Worm (Caenorhabditis elegans) whole organism, L3 larva: Measurements from ENCODE around the gene pen-2.

Source experiments
- R02D3.7 ChIP-seq: fragments of 150-350 bp; optimal IDR thresholded peaks from 2 replicates; lab custom pipeline; 2014; ENCODE audit warnings: missing biosample characterization, missing genetic modification characterization
- ceh-16 ChIP-seq: sonication (generic microtip); optimal IDR thresholded peaks from 2 replicates; lab custom pipeline; 2017; ENCODE audit warnings: missing biosample characterization, missing genetic modification characterization
- ceh-28 ChIP-seq: fragments of 150-350 bp; optimal IDR thresholded peaks from 2 replicates; lab custom pipeline; 2014; ENCODE audit warnings: missing biosample characterization, missing genetic modification reagents, missing genetic modification characterization
- ceh-82 ChIP-seq: fragments of 150-350 bp; optimal IDR thresholded peaks from 2 replicates; lab custom pipeline; 2014; ENCODE audit warnings: missing biosample characterization, missing genetic modification characterization
- elt-2 ChIP-seq: sonication (generic microtip); optimal IDR thresholded peaks from 2 replicates; lab custom pipeline; 2016; ENCODE audit warnings: missing genetic modification reagents, mild to moderate bottlenecking, missing genetic modification characterization, missing compliant biosample characterization
- eor-1 ChIP-seq, 2 experiments: fragments of 150-350 bp; optimal IDR thresholded peaks; 2 replicates each; lab custom pipeline; 2014 to 2018; ENCODE audit warnings: missing biosample characterization in 2 of 2, missing genetic modification characterization in 2 of 2
- fos-1 ChIP-seq: fragments of 150-350 bp; optimal IDR thresholded peaks from 2 replicates; lab custom pipeline; 2014; ENCODE audit warnings: missing biosample characterization, missing genetic modification characterization
- hmg-11 ChIP-seq: sonication (generic microtip); optimal IDR thresholded peaks from 2 replicates; lab custom pipeline; 2016; ENCODE audit warnings: missing genetic modification characterization, missing compliant biosample characterization
- lin-15B ChIP-seq: fragments of 150-350 bp; optimal IDR thresholded peaks from 2 replicates; lab custom pipeline; 2014; ENCODE audit warnings: missing biosample characterization, missing genetic modification characterization
- lin-39 ChIP-seq: fragments of 150-350 bp; optimal IDR thresholded peaks from 2 replicates; lab custom pipeline; 2018; ENCODE audit warnings: missing biosample characterization, missing genetic modification reagents, missing genetic modification characterization
- lsy-12 ChIP-seq: sonication (generic microtip); optimal IDR thresholded peaks from 2 replicates; lab custom pipeline; 2016; ENCODE audit warnings: mild to moderate bottlenecking, missing genetic modification characterization, missing compliant biosample characterization
- mdl-1 ChIP-seq: fragments of 150-350 bp; optimal IDR thresholded peaks from 2 replicates; lab custom pipeline; 2014; ENCODE audit warnings: missing biosample characterization, missing genetic modification characterization
- nfya-1 ChIP-seq: sonication (generic microtip); optimal IDR thresholded peaks from 2 replicates; lab custom pipeline; 2017; ENCODE audit warnings: missing genetic modification characterization, mild to moderate bottlenecking, missing compliant biosample characterization, antibody characterized with exemption, moderate library complexity; ENCODE audit not compliant: insufficient read depth
- nhr-11 ChIP-seq: fragments of 150-350 bp; optimal IDR thresholded peaks from 2 replicates; lab custom pipeline; 2014; ENCODE audit warnings: missing biosample characterization, missing genetic modification characterization
- nhr-12 ChIP-seq: fragments of 150-350 bp; optimal IDR thresholded peaks from 2 replicates; lab custom pipeline; 2014; ENCODE audit warnings: missing biosample characterization, missing genetic modification characterization
- nhr-23 ChIP-seq: fragments of 150-350 bp; optimal IDR thresholded peaks from 2 replicates; lab custom pipeline; 2014; ENCODE audit warnings: missing biosample characterization, missing genetic modification reagents, missing genetic modification characterization
- nhr-237 ChIP-seq: fragments of 150-350 bp; optimal IDR thresholded peaks from 2 replicates; lab custom pipeline; 2014; ENCODE audit warnings: missing biosample characterization, missing genetic modification characterization
- nhr-25 ChIP-seq: sonication (generic microtip); optimal IDR thresholded peaks from 2 replicates; lab custom pipeline; 2017; ENCODE audit warnings: missing biosample characterization, missing genetic modification characterization
- nhr-28 ChIP-seq: fragments of 150-350 bp; optimal IDR thresholded peaks from 2 replicates; lab custom pipeline; 2014; ENCODE audit warnings: missing biosample characterization, missing genetic modification characterization
- nhr-43 ChIP-seq: sonication (generic microtip); optimal IDR thresholded peaks from 2 replicates; lab custom pipeline; 2016; ENCODE audit warnings: mild to moderate bottlenecking, missing genetic modification characterization, missing compliant biosample characterization; ENCODE audit not compliant: poor library complexity, severe bottlenecking
- nhr-67 ChIP-seq: fragments of 150-350 bp; optimal IDR thresholded peaks from 2 replicates; lab custom pipeline; 2014; ENCODE audit warnings: missing biosample characterization, missing genetic modification characterization
- nhr-76 ChIP-seq: fragments of 150-350 bp; sonication (generic microtip); optimal IDR thresholded peaks from 5 replicates; lab custom pipeline; 2014; ENCODE audit warnings: missing biosample characterization, missing genetic modification characterization
- pha-4 ChIP-seq: fragments of 150-350 bp; optimal IDR thresholded peaks from 2 replicates; lab custom pipeline; 2014; ENCODE audit warnings: missing biosample characterization, missing genetic modification reagents, missing genetic modification characterization
- pqm-1 ChIP-seq: fragments of 150-350 bp; optimal IDR thresholded peaks from 2 replicates; lab custom pipeline; 2017; ENCODE audit warnings: missing biosample characterization, missing genetic modification characterization, inconsistent platforms
- skn-1 ChIP-seq: fragments of 150-350 bp; optimal IDR thresholded peaks from 2 replicates; lab custom pipeline; 2014; ENCODE audit warnings: missing biosample characterization, missing genetic modification characterization
- snpc-4 ChIP-seq: fragments of 150-350 bp; optimal IDR thresholded peaks from 2 replicates; lab custom pipeline; 2014; ENCODE audit warnings: missing biosample characterization, missing genetic modification characterization
- tbx-2 ChIP-seq: sonication (generic microtip); optimal IDR thresholded peaks from 2 replicates; lab custom pipeline; 2016; ENCODE audit warnings: mild to moderate bottlenecking, missing genetic modification characterization, missing compliant biosample characterization
- unc-39 ChIP-seq: sonication (generic microtip); optimal IDR thresholded peaks from 4 replicates; lab custom pipeline; 2017; ENCODE audit warnings: missing biosample characterization, missing genetic modification characterization
- ztf-11 ChIP-seq: fragments of 150-350 bp; optimal IDR thresholded peaks from 2 replicates; lab custom pipeline; 2014; ENCODE audit warnings: missing biosample characterization, missing genetic modification characterization
- ztf-4 ChIP-seq: fragments of 150-350 bp; optimal IDR thresholded peaks from 2 replicates; lab custom pipeline; 2014; ENCODE audit warnings: missing biosample characterization, missing genetic modification characterization

pen-2 gene

DNA sequence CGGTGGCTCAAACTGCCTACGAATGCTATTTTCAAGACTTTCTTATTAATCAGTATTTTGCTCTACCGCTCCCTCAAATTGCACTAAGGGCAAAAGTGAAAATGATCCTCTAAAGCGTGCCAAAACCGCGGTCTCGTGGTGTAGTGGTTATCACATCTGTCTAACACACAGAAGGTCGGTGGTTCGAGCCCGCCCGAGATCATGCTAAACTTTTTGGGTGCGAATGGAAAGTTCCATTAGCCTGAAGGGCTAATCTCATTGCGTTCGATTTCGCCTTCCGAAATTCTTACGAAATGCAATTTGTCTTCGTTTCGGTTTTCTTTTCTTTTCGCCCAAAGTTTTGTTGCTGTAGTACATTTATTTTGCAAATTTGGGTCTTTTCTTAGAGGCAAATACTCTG is 10.4 kb downstream of the pen-2 start:
- TF ChIP-seq mdl-1 (tag; lab: Kevin White, UChicago) = no peak
- peak; percentile 43 for TF ChIP-seq lin-39 (tag; lab: Kevin White, UChicago)
- TF ChIP-seq elt-2 (tag; lab: Kevin White, UChicago) = peak; percentile 13
- peak; percentile 25 for TF ChIP-seq nfya-1 (tag; lab: Kevin White, UChicago)

DNA sequence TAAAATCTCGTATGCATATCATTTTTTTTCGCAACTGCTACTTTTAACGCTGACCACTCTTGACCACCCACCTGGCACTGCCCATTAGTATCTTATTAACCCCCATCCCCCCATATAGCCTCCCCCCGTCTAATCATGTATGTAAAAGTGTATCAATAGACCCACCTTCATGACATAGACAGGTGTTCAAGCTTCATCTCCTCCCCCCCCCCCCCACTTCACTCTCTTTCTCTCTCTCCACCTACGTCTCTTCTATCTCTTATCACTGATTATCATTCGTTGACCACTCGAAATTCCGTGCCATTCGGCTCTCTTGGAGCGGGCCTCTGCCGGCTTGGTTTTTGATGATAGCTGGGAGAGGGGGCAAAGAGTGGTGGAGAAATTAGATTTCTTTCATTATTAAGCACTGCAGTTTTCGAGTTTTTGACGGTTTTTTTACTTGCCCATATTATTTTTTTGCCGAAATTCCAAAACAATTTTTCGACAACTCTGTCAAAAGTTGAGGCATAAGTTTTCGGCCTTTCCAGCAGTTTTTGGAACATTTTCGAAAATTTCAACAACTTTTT is 12.7 kb downstream of the pen-2 start:
- TF ChIP-seq ztf-4 (tag; lab: Kevin White, UChicago) (no peak), nhr-12 (no peak), lin-39 (tag; lab: Kevin White, UChicago) (peak; percentile 12)

DNA sequence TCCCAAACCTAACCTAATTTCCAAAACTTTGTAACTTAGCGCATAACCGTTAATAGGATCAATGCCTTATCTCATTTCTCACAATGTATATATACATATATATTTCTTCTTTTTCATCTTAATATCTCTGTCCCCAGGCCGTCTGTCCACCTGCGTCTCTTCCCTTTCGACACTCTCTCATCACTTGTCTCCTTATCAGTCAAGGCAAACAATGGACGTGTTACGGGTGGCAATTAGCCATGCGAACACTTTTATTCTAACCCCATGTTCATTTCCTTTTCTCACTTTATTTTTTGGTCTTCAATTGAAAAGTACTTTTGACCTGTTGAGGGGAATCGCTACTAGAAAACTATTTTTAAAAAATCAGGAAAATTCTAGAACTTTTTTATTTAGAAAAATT is 14.3 kb downstream of the pen-2 start:
- TF ChIP-seq lin-15B (no peak), nhr-28 (tag; lab: Kevin White, UChicago) (no peak), nfya-1 (tag; lab: Kevin White, UChicago) (peak; percentile 2), nhr-67 (no peak), nhr-76 (no peak), skn-1 (tag; lab: Kevin White, UChicago) (no peak), tbx-2 (tag; lab: Kevin White, UChicago) (no peak), pha-4 (peak; percentile 28), nhr-11 (tag; lab: Kevin White, UChicago) (no peak), pqm-1 (tag; lab: Kevin White, UChicago) (peak; percentile 9), nhr-23 (peak; percentile 21), elt-2 (tag; lab: Kevin White, UChicago) (peak; percentile 58), hmg-11 (tag; lab: Kevin White, UChicago) (peak; percentile 17), ceh-82 (tag; lab: Kevin White, UChicago) (no peak), eor-1 (tag; optimal IDR thresholded peaks at IDR 0.05; lab: Kevin White, UChicago) (no peak), ztf-11 (tag; lab: Kevin White, UChicago) (no peak)

- TF ChIP-seq elt-2 (tag; lab: Kevin White, UChicago) = no peak
- TF ChIP-seq fos-1 (tag; lab: Kevin White, UChicago) = no peak
- TF ChIP-seq nhr-11 (tag; lab: Kevin White, UChicago) = no peak
- TF ChIP-seq nhr-25 (tag; lab: Kevin White, UChicago) = no peak
- no peak for TF ChIP-seq R02D3.7 (tag; lab: Kevin White, UChicago)
- no peak for TF ChIP-seq pqm-1 (tag; lab: Kevin White, UChicago)
- no peak for TF ChIP-seq nhr-43
- TF ChIP-seq nhr-237 (tag; lab: Kevin White, UChicago) = no peak
- TF ChIP-seq nhr-23 = no peak
Observed at ce11 chrIII:11358273-11358672, 15.2 kb downstream of the pen-2 start.

ce11 chrIII:11359422-11359821 is 16.3 kb downstream of the pen-2 start:
- no peak for TF ChIP-seq ztf-4 (tag; lab: Kevin White, UChicago)
- TF ChIP-seq nhr-11 (tag; lab: Kevin White, UChicago) = no peak
- no peak for TF ChIP-seq nhr-237 (tag; lab: Kevin White, UChicago)
- no peak for TF ChIP-seq nfya-1 (tag; lab: Kevin White, UChicago)
- no peak for TF ChIP-seq unc-39 (tag; lab: Kevin White, UChicago)
- no peak for TF ChIP-seq nhr-25 (tag; lab: Kevin White, UChicago)
- TF ChIP-seq ceh-28 (tag; lab: Kevin White, UChicago) = no peak
- TF ChIP-seq snpc-4 (tag; lab: Kevin White, UChicago) = no peak
- no peak for TF ChIP-seq lsy-12 (tag; lab: Kevin White, UChicago)
- no peak for TF ChIP-seq ceh-16 (tag; lab: Kevin White, UChicago)
- TF ChIP-seq fos-1 (tag; lab: Kevin White, UChicago) = no peak
- no peak for TF ChIP-seq eor-1 (tag; optimal IDR thresholded peaks at IDR 0.05; lab: Kevin White, UChicago)

ce11 chrIII:11360156-11360555 is 17.0 kb downstream of the pen-2 start, which contains the start of gene T28D6.4:
T28D6.4 (plus strand) TSS chrIII:11360456.
- TF ChIP-seq lin-39 (tag; lab: Kevin White, UChicago) (peak; percentile 4), nhr-28 (tag; lab: Kevin White, UChicago) (no peak)
- TF ChIP-seq, all 47 proteins: peak for 1
